Worm (Caenorhabditis elegans) whole organism, mixed stage, embryonic: ENCODE results near the gene tni-1.

Experiments
- M03D4.4 ChIP-seq: sonication (generic microtip); optimal IDR thresholded peaks from 2 replicates; lab custom pipeline; 2017; ENCODE audit warnings: mild to moderate bottlenecking, missing genetic modification characterization, missing compliant biosample characterization
- ceh-43 ChIP-seq: fragments of 200-800 bp; sonication (Bioruptor generic); optimal IDR thresholded peaks from 2 replicates; lab custom pipeline; 2018; ENCODE audit warnings: mild to moderate bottlenecking, missing genetic modification characterization, moderate library complexity, missing compliant biosample characterization
- ces-1 ChIP-seq: fragments of 150-350 bp; optimal IDR thresholded peaks from 2 replicates; lab custom pipeline; 2014; ENCODE audit warnings: missing biosample characterization, missing genetic modification reagents, missing genetic modification characterization
- cnd-1 ChIP-seq: fragments of 200-800 bp; sonication (Bioruptor generic); optimal IDR thresholded peaks from 2 replicates; lab custom pipeline; 2018; ENCODE audit warnings: mild to moderate bottlenecking, missing genetic modification characterization, missing compliant biosample characterization
- drap-1 ChIP-seq: fragments of 200-800 bp; sonication (Bioruptor generic); optimal IDR thresholded peaks from 3 replicates; lab custom pipeline; 2018; ENCODE audit warnings: mild to moderate bottlenecking, missing genetic modification characterization, missing compliant biosample characterization
- elt-1 ChIP-seq: sonication (generic microtip); optimal IDR thresholded peaks from 2 replicates; lab custom pipeline; 2017; ENCODE audit warnings: missing genetic modification characterization, mild to moderate bottlenecking, missing compliant biosample characterization, antibody characterized with exemption, moderate library complexity, borderline replicate concordance; ENCODE audit not compliant: insufficient read depth
- elt-3 ChIP-seq: fragments of 150-350 bp; optimal IDR thresholded peaks from 2 replicates; lab custom pipeline; 2014; ENCODE audit warnings: missing biosample characterization, missing genetic modification characterization
- flh-1 ChIP-seq: fragments of 200-800 bp; sonication (Bioruptor generic); optimal IDR thresholded peaks from 2 replicates; lab custom pipeline; 2018; ENCODE audit warnings: mild to moderate bottlenecking, missing genetic modification characterization, moderate library complexity, missing compliant biosample characterization
- ham-2 ChIP-seq: fragments of 200-800 bp; sonication (Bioruptor generic); optimal IDR thresholded peaks from 2 replicates; lab custom pipeline; 2018; ENCODE audit warnings: mild to moderate bottlenecking, missing genetic modification characterization, missing compliant biosample characterization
- hlh-1 ChIP-seq: fragments of 150-350 bp; optimal IDR thresholded peaks from 2 replicates; lab custom pipeline; 2014; ENCODE audit warnings: missing biosample characterization, missing genetic modification reagents, missing genetic modification characterization
- lin-13 ChIP-seq: fragments of 150-350 bp; optimal IDR thresholded peaks from 2 replicates; lab custom pipeline; 2014; ENCODE audit warnings: missing biosample characterization, missing genetic modification characterization
- lin-32 ChIP-seq: fragments of 200-800 bp; sonication (Bioruptor generic); optimal IDR thresholded peaks from 2 replicates; lab custom pipeline; 2018; ENCODE audit warnings: mild to moderate bottlenecking, missing genetic modification characterization, missing compliant biosample characterization
- lsy-2 ChIP-seq: fragments of 150-350 bp; optimal IDR thresholded peaks from 2 replicates; lab custom pipeline; 2014; ENCODE audit warnings: missing biosample characterization, missing genetic modification characterization
- mab-5 ChIP-seq: fragments of 150-350 bp; optimal IDR thresholded peaks from 2 replicates; lab custom pipeline; 2014; ENCODE audit warnings: missing biosample characterization, missing genetic modification characterization
- mep-1 ChIP-seq: fragments of 150-350 bp; optimal IDR thresholded peaks from 2 replicates; lab custom pipeline; 2017; ENCODE audit warnings: missing biosample characterization, missing genetic modification reagents, missing genetic modification characterization, inconsistent platforms
- mls-2 ChIP-seq: sonication (generic microtip); optimal IDR thresholded peaks from 2 replicates; lab custom pipeline; 2016; ENCODE audit warnings: mild to moderate bottlenecking, missing genetic modification characterization, moderate library complexity, missing compliant biosample characterization
- nhr-12 ChIP-seq: fragments of 150-350 bp; optimal IDR thresholded peaks from 2 replicates; lab custom pipeline; 2014; ENCODE audit warnings: missing biosample characterization, missing genetic modification characterization
- nhr-2 ChIP-seq: fragments of 150-350 bp; optimal IDR thresholded peaks from 2 replicates; lab custom pipeline; 2014; ENCODE audit warnings: missing biosample characterization, missing genetic modification characterization
- nhr-237 ChIP-seq: fragments of 150-350 bp; optimal IDR thresholded peaks from 2 replicates; lab custom pipeline; 2014; ENCODE audit warnings: missing biosample characterization, missing genetic modification characterization
- nhr-28 ChIP-seq: fragments of 150-350 bp; optimal IDR thresholded peaks from 2 replicates; lab custom pipeline; 2014; ENCODE audit warnings: missing biosample characterization, missing genetic modification characterization
- nhr-76 ChIP-seq: sonication (generic microtip); optimal IDR thresholded peaks from 2 replicates; lab custom pipeline; 2017; ENCODE audit warnings: missing biosample characterization, missing genetic modification characterization
- pha-4 ChIP-seq: fragments of 150-350 bp; optimal IDR thresholded peaks from 2 replicates; lab custom pipeline; 2018; ENCODE audit warnings: missing biosample characterization, missing genetic modification reagents, missing genetic modification characterization
- sem-2 ChIP-seq: fragments of 200-800 bp; sonication (Bioruptor generic); optimal IDR thresholded peaks from 2 replicates; lab custom pipeline; 2018; ENCODE audit warnings: mild to moderate bottlenecking, missing genetic modification characterization, missing compliant biosample characterization
- snpc-4 ChIP-seq: fragments of 150-350 bp; optimal IDR thresholded peaks from 2 replicates; lab custom pipeline; 2014; ENCODE audit warnings: missing biosample characterization, missing genetic modification characterization
- sptf-1 ChIP-seq: sonication (generic microtip); optimal IDR thresholded peaks from 2 replicates; lab custom pipeline; 2017; ENCODE audit warnings: mild to moderate bottlenecking, missing genetic modification characterization, moderate library complexity, missing compliant biosample characterization
- tbx-8 ChIP-seq: fragments of 200-800 bp; sonication (Bioruptor generic); optimal IDR thresholded peaks from 2 replicates; lab custom pipeline; 2018; ENCODE audit warnings: mild to moderate bottlenecking, missing genetic modification characterization, moderate library complexity, missing compliant biosample characterization
- unc-120 ChIP-seq: sonication (generic microtip); optimal IDR thresholded peaks from 2 replicates; lab custom pipeline; 2017; ENCODE audit warnings: missing genetic modification characterization, missing compliant biosample characterization; ENCODE audit not compliant: poor library complexity, severe bottlenecking
- unc-39 ChIP-seq: fragments of 150-350 bp; optimal IDR thresholded peaks from 2 replicates; lab custom pipeline; 2014; ENCODE audit warnings: missing biosample characterization, missing genetic modification characterization
- unc-62 ChIP-seq: fragments of 150-350 bp; optimal IDR thresholded peaks from 2 replicates; lab custom pipeline; 2014; ENCODE audit warnings: missing biosample characterization, missing genetic modification reagents, missing genetic modification characterization
- zip-8 ChIP-seq: fragments of 150-350 bp; optimal IDR thresholded peaks from 2 replicates; lab custom pipeline; 2014; ENCODE audit warnings: missing biosample characterization, missing genetic modification characterization

The tni-1 gene

ce11 chrX:11414837-11415550 is 37.7 kb upstream of the tni-1 start, which contains the start of gene pek-1 (continued):
- TF ChIP-seq flh-1 (GFP tag; lab: Kevin White, UChicago) (no peak), sem-2 (GFP tag; lab: Kevin White, UChicago) (no peak), mls-2 (no peak), ces-1 (GFP tag; lab: Kevin White, UChicago) (no peak), unc-39 (tag; lab: Kevin White, UChicago) (no peak), ceh-43 (no peak), mep-1 (tag; lab: Kevin White, UChicago) (peak; percentile 34), M03D4.4 (tag; lab: Kevin White, UChicago) (no peak), elt-1 (tag; lab: Kevin White, UChicago) (no peak)
- TF ChIP-seq, all 35 proteins: peak for 11

- TF ChIP-seq sem-2 (GFP tag; lab: Kevin White, UChicago) (no peak), hlh-1 (tag; lab: Kevin White, UChicago) (no peak), unc-120 (tag; lab: Kevin White, UChicago) (no peak), nhr-237 (no peak), snpc-4 (tag; lab: Kevin White, UChicago) (no peak), elt-3 (tag; lab: Kevin White, UChicago) (no peak)
Observed at ce11 chrX:11411675-11412074, 34.4 kb upstream of the tni-1 start.

- TF ChIP-seq unc-120 (tag; lab: Kevin White, UChicago) (no peak), pha-4 (tag; lab: Kevin White, UChicago) (no peak), ham-2 (GFP tag; lab: Kevin White, UChicago) (no peak), lin-13 (tag; lab: Kevin White, UChicago) (no peak), mab-5 (tag; lab: Kevin White, UChicago) (no peak), snpc-4 (tag; lab: Kevin White, UChicago) (no peak), nhr-76 (tag; lab: Kevin White, UChicago) (no peak), zip-8 (tag; lab: Kevin White, UChicago) (no peak), nhr-28 (tag; lab: Kevin White, UChicago) (no peak), elt-3 (tag; lab: Kevin White, UChicago) (no peak), tbx-8 (no peak), sptf-1 (tag; lab: Kevin White, UChicago) (no peak), unc-62 (no peak), cnd-1 (no peak), nhr-2 (tag; lab: Kevin White, UChicago) (no peak), ces-1 (GFP tag; lab: Kevin White, UChicago) (no peak), hlh-1 (tag; lab: Kevin White, UChicago) (no peak), drap-1 (GFP tag; lab: Kevin White, UChicago) (no peak), lin-32 (GFP tag; lab: Kevin White, UChicago) (no peak), lsy-2 (no peak)
Observed at ce11 chrX:11409457-11409856, 32.2 kb upstream of the tni-1 start.

DNA sequence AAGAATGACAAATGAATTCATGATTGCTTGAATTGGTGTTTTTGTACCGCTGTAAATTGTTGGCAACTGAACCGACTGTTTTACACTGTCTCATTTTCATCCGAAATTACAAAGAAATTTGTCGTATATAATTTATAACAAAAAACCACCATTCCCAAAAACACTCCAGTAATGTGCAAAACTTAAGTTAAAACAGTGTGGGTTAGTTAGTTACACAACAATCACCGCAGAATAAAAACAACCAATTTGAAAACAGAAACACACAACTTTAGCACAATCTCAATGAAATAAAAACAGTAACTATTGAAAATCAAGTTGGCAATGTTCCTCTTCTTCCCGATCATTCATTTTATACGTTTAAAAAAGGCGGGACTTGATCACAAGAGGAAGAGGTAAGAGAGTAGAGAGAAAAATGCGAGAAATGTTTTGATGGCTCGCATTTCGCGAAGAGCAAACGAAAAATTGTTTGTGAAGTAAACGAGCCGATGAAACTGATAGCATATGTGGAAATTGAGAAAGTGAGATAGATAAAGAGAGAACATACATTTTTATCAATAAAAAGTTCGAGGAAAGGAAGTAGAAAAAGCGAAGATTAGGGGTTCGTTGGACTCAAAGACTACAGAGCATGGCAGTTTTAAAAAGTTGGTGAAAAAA is 30.5 kb upstream of the tni-1 start, which contains the start of gene F08B12.4:
F08B12.4 (minus strand) TSS at position 51 of the 654 bp plus-strand sequence.
- TF ChIP-seq zip-8 (tag; lab: Kevin White, UChicago): no peak

ce11 chrX:11406784-11407183 is 29.5 kb upstream of the tni-1 start:
- TF ChIP-seq hlh-1 (tag; lab: Kevin White, UChicago) (no peak), ceh-43 (no peak), nhr-2 (tag; lab: Kevin White, UChicago) (no peak), pha-4 (tag; lab: Kevin White, UChicago) (no peak), zip-8 (tag; lab: Kevin White, UChicago) (no peak), lsy-2 (no peak), nhr-76 (tag; lab: Kevin White, UChicago) (no peak), snpc-4 (tag; lab: Kevin White, UChicago) (no peak), ham-2 (GFP tag; lab: Kevin White, UChicago) (no peak), nhr-12 (tag; lab: Kevin White, UChicago) (no peak), mab-5 (tag; lab: Kevin White, UChicago) (no peak), lin-32 (GFP tag; lab: Kevin White, UChicago) (no peak), nhr-28 (tag; lab: Kevin White, UChicago) (no peak)
